Worm (Caenorhabditis elegans) whole organism, L1 larva: ENCODE results near the gene F59F5.5.

ENCODE experiments used
- C34B4.2 ChIP-seq: sonication (generic microtip); optimal IDR thresholded peaks from 2 replicates; lab custom pipeline; 2017; ENCODE audit warnings: mild to moderate bottlenecking, missing genetic modification characterization, missing compliant biosample characterization
- F16B12.6 ChIP-seq: fragments of 150-350 bp; optimal IDR thresholded peaks from 2 replicates; lab custom pipeline; 2014; ENCODE audit warnings: missing biosample characterization, missing genetic modification characterization
- aha-1 ChIP-seq: fragments of 150-350 bp; optimal IDR thresholded peaks from 2 replicates; lab custom pipeline; 2014; ENCODE audit warnings: missing biosample characterization, missing genetic modification characterization
- alr-1 ChIP-seq: fragments of 200-800 bp; sonication (Bioruptor generic); optimal IDR thresholded peaks from 2 replicates; lab custom pipeline; 2018; ENCODE audit warnings: borderline replicate concordance, mild to moderate bottlenecking, missing genetic modification characterization, missing compliant biosample characterization
- aly-2 ChIP-seq: fragments of 150-350 bp; optimal IDR thresholded peaks from 2 replicates; lab custom pipeline; 2014; ENCODE audit warnings: missing biosample characterization, missing genetic modification characterization
- ceh-8 ChIP-seq: fragments of 200-800 bp; sonication (Bioruptor generic); optimal IDR thresholded peaks from 2 replicates; lab custom pipeline; 2018; ENCODE audit warnings: mild to moderate bottlenecking, missing genetic modification characterization, moderate library complexity, missing compliant biosample characterization
- dpl-1 ChIP-seq, 3 experiments: fragments of 150-350 bp in 2 of 3; sonication (generic microtip) in 1 of 3; optimal IDR thresholded peaks; 2 replicates each; lab custom pipeline; 2014 to 2017; ENCODE audit warnings: missing biosample characterization in 3 of 3, missing genetic modification characterization in 3 of 3, missing genetic modification reagents in 3 of 3
- efl-1 ChIP-seq, 4 experiments: fragments of 150-350 bp; optimal IDR thresholded peaks in 3 of 4; peaks in 1 of 4; 1 replicate in 1 of 4; 2 replicates in 3 of 4; lab custom pipeline; 2014; ENCODE audit warnings: missing biosample characterization in 2 of 4, missing genetic modification characterization in 2 of 4, missing genetic modification reagents in 2 of 4
- efl-3 ChIP-seq: fragments of 200-800 bp; sonication (Bioruptor generic); optimal IDR thresholded peaks from 2 replicates; lab custom pipeline; 2018; ENCODE audit warnings: mild to moderate bottlenecking, missing genetic modification characterization, missing compliant biosample characterization
- egl-13 ChIP-seq: sonication (generic microtip); optimal IDR thresholded peaks from 2 replicates; lab custom pipeline; 2016; ENCODE audit warnings: missing genotype, missing genetic modification reagents, missing genetic modification characterization, missing compliant biosample characterization
- fkh-8 ChIP-seq: sonication (generic microtip); optimal IDR thresholded peaks from 2 replicates; lab custom pipeline; 2016; ENCODE audit warnings: mild to moderate bottlenecking, missing genetic modification characterization, missing compliant biosample characterization
- fos-1 ChIP-seq: fragments of 150-350 bp; optimal IDR thresholded peaks from 2 replicates; lab custom pipeline; 2014; ENCODE audit warnings: missing biosample characterization, missing genetic modification characterization
- grh-1 ChIP-seq: fragments of 200-800 bp; sonication (Bioruptor generic); IDR thresholded peaks from 2 replicates; pipeline ENCODE4 v1.3.6; 2022; ENCODE audit warnings: missing genetic modification reagents, missing genetic modification characterization, missing compliant biosample characterization
- hlh-4 ChIP-seq: sonication (generic microtip); optimal IDR thresholded peaks from 2 replicates; lab custom pipeline; 2016; ENCODE audit warnings: mild to moderate bottlenecking, missing genetic modification characterization, missing compliant biosample characterization
- isw-1 ChIP-seq: fragments of 200-800 bp; sonication (Bioruptor generic); IDR thresholded peaks from 2 replicates; pipeline ENCODE4 v1.3.6; 2022; ENCODE audit warnings: missing genetic modification characterization, missing compliant biosample characterization
- lin-39 ChIP-seq: fragments of 150-350 bp; optimal IDR thresholded peaks from 2 replicates; lab custom pipeline; 2014; ENCODE audit warnings: missing biosample characterization, missing genetic modification reagents, missing genetic modification characterization
- lir-3 ChIP-seq: sonication (generic microtip); optimal IDR thresholded peaks from 2 replicates; lab custom pipeline; 2016; ENCODE audit warnings: mild to moderate bottlenecking, missing genetic modification characterization, moderate library complexity, missing compliant biosample characterization; ENCODE audit not compliant: poor library complexity
- lsy-2 ChIP-seq, 2 experiments: fragments of 150-350 bp; optimal IDR thresholded peaks; 2 replicates each; lab custom pipeline; 2014; ENCODE audit warnings: missing biosample characterization in 2 of 2, missing genetic modification characterization in 2 of 2
- mab-9 ChIP-seq: fragments of 200-800 bp; sonication (Bioruptor generic); IDR thresholded peaks from 2 replicates; pipeline ENCODE4 v1.3.6; 2022; ENCODE audit warnings: missing genetic modification reagents, missing genetic modification characterization, missing compliant biosample characterization
- mef-2 ChIP-seq: fragments of 150-350 bp; optimal IDR thresholded peaks from 2 replicates; lab custom pipeline; 2014; ENCODE audit warnings: missing biosample characterization, missing genetic modification characterization
- mep-1 ChIP-seq: fragments of 150-350 bp; optimal IDR thresholded peaks from 2 replicates; lab custom pipeline; 2014; ENCODE audit warnings: missing biosample characterization, missing genetic modification characterization
- nhr-11 ChIP-seq: fragments of 150-350 bp; optimal IDR thresholded peaks from 2 replicates; lab custom pipeline; 2014; ENCODE audit warnings: missing biosample characterization, missing genetic modification characterization
- nhr-237 ChIP-seq: fragments of 150-350 bp; optimal IDR thresholded peaks from 2 replicates; lab custom pipeline; 2014; ENCODE audit warnings: missing biosample characterization, missing genetic modification characterization
- nhr-47 ChIP-seq: sonication (generic microtip); optimal IDR thresholded peaks from 2 replicates; lab custom pipeline; 2016; ENCODE audit warnings: mild to moderate bottlenecking, missing genetic modification characterization, moderate library complexity, missing compliant biosample characterization
- nhr-85 ChIP-seq: sonication (generic microtip); peaks from one replicate; lab custom pipeline; 2016; ENCODE audit warnings: missing genetic modification characterization, inconsistent platforms, missing compliant biosample characterization
- pqm-1 ChIP-seq: sonication (generic microtip); optimal IDR thresholded peaks from 3 replicates; lab custom pipeline; 2017; ENCODE audit warnings: missing biosample characterization, missing genetic modification characterization
- rnt-1 ChIP-seq: sonication (generic microtip); optimal IDR thresholded peaks from 2 replicates; lab custom pipeline; 2016; ENCODE audit warnings: mild to moderate bottlenecking, missing genetic modification characterization, moderate library complexity, missing compliant biosample characterization
- unc-30 ChIP-seq: sonication (generic microtip); optimal IDR thresholded peaks from 2 replicates; lab custom pipeline; 2017; ENCODE audit warnings: missing biosample characterization, missing genetic modification characterization
- unc-62 ChIP-seq: fragments of 150-350 bp; optimal IDR thresholded peaks from 2 replicates; lab custom pipeline; 2014; ENCODE audit warnings: missing biosample characterization, missing genetic modification reagents, missing genetic modification characterization
- unc-86 ChIP-seq: sonication (generic microtip); optimal IDR thresholded peaks from 2 replicates; lab custom pipeline; 2016; ENCODE audit warnings: missing genetic modification characterization, missing compliant biosample characterization
- xbp-1 ChIP-seq: sonication (generic microtip); optimal IDR thresholded peaks from 2 replicates; lab custom pipeline; 2016; ENCODE audit warnings: missing genetic modification characterization, missing compliant biosample characterization
- zag-1 ChIP-seq: fragments of 150-350 bp; optimal IDR thresholded peaks from 2 replicates; lab custom pipeline; 2014; ENCODE audit warnings: missing biosample characterization, missing genetic modification characterization

The F59F5.5 gene

DNA sequence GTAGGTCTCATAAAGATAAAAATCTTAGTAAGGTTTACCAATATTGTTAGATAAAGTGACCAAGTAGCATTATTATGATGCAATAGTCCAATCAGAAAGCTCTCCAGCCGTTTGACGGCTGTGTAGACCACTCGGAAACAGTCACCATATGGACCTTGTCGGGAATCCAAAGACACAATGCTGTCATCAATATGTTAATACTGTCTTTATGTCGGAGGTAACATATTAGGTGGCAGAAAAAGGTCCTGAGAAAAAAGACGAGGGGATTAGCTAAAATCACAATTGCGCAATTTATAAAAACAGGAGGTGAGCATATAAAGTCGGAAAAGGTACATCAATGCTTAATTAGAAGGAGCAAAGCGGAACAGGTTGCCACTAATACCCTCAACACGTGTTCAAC is 37.8 kb upstream of the F59F5.5 start:
- no peak for TF ChIP-seq efl-3 (GFP tag; lab: Kevin White, UChicago)
- TF ChIP-seq rnt-1, result no peak
- no peak for TF ChIP-seq lin-39 (tag; lab: Kevin White, UChicago)
- no peak for TF ChIP-seq F16B12.6 (tag; lab: Kevin White, UChicago)
- TF ChIP-seq nhr-85 (tag; lab: Kevin White, UChicago), result no peak
- no peak for TF ChIP-seq egl-13 (tag; lab: Kevin White, UChicago)
- TF ChIP-seq nhr-237 (tag; lab: Kevin White, UChicago), result no peak

DNA sequence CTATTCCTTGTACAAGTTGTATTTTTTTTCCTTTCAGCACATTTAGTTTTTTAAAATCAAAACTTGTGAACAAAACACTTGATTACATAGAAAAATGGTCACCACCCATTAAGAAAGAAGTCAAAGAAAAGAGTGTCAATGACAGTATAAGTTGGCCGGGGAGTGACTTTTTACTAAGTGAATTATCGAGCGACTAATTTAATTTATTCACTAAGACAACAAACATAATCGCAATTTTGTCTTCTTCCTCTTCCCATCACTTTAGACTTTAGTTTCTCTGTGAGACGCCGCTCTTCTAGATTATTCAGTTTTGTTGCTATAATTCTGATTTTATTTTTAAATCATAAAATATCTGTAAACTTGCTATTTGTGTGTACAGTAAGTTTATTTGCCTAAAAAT is 31.8 kb upstream of the F59F5.5 start:
- TF ChIP-seq nhr-11 (tag; lab: Kevin White, UChicago) (no peak), zag-1 (tag; lab: Kevin White, UChicago) (no peak), alr-1 (tag; lab: Kevin White, UChicago) (no peak), mep-1 (tag; lab: Kevin White, UChicago) (no peak), unc-86 (tag; lab: Kevin White, UChicago) (no peak), aha-1 (tag; lab: Kevin White, UChicago) (no peak), fos-1 (tag; lab: Kevin White, UChicago) (no peak), isw-1 (GFP tag; lab: Robert Waterston, UW) (no peak), mef-2 (tag; lab: Kevin White, UChicago) (no peak), ceh-8 (peak; percentile 63), nhr-85 (tag; lab: Kevin White, UChicago) (peak; percentile 64)

DNA sequence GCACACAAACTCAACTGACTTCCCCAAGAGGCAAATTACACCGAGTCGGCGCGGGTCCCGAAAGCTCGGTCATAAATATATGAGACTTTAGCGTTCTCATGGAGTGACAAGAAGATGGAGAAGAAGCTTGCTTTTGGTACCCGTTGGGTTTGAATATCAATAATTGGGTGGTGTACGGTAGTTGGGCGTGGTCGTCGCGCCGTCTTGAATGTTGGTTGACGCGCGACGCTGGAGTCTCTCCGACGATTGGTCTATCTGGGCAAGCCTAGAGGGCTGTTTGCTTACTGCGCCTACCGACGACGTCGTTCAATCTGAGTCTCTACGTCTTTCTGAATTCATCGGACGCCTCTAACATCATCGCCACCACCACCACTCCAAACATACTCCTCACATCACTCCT is 31.0 kb upstream of the F59F5.5 start:
- peak in 1 of 2 experiments; percentile 41 for TF ChIP-seq lsy-2 (tag; optimal IDR thresholded peaks at IDR 0.05; lab: Kevin White, UChicago)
- TF ChIP-seq dpl-1 (GFP tag; optimal IDR thresholded peaks at IDR 0.05; lab: Kevin White, UChicago), result no peak

DNA sequence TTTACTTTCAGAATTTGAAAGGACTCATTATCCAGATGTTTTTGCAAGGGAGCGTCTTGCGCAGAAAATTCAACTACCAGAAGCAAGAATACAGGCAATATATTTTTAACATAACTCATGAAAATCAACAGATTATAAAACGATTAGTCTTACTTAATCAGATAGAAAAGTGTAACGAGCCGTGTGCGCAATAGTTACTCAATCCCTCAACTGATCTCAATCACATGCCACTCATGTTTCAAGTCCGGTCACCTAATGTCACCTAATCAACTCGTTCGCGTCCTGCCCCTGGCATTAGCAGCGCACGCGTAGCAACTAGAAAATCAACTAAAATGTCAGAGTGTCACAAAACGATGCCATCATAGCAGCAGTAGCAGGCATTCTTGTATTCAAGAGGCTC is 29.3 kb upstream of the F59F5.5 start:
- TF ChIP-seq nhr-47, result no peak
- no peak for TF ChIP-seq aha-1 (tag; lab: Kevin White, UChicago)
- TF ChIP-seq nhr-85 (tag; lab: Kevin White, UChicago), result peak; percentile 74
- TF ChIP-seq lir-3, result no peak
- 0 out of 2 replicates have a peak, but pooled peaks have one; percentile 19 for TF ChIP-seq grh-1 (GFP tag; lab: Robert Waterston, UW)
- TF ChIP-seq dpl-1 (GFP tag; optimal IDR thresholded peaks at IDR 0.05; lab: Kevin White, UChicago), result no peak
- TF ChIP-seq unc-62 (GFP tag; lab: Kevin White, UChicago), result no peak

DNA sequence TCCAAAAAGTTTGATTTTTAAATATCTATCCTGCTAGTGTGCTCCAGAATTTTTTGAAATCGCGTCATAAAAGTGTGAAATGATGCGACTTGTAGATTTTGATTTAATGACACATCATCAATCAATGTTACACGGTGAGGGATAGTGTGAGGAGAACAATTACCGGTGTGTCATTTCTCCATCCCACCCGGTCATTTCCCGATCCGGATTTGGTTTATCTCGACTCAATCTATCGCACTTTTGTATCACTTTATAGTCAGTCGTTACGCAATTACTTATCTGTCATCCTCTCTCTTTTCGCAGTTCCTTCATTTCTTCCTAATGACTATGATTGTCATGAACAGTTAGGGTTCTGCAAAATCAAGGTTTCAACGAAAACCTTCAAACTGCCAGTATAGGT is 25.6 kb upstream of the F59F5.5 start:
- TF ChIP-seq efl-1 (optimal IDR thresholded peaks at IDR 0.05; lab: Kevin White, UChicago) (no peak), efl-1 (GFP tag; optimal IDR thresholded peaks at IDR 0.05 in 1 of 2; lab: Kevin White, UChicago) (peak in 1 of 2 experiments; percentile 71), fkh-8 (tag; lab: Kevin White, UChicago) (no peak), aha-1 (tag; lab: Kevin White, UChicago) (no peak), xbp-1 (no peak)

DNA sequence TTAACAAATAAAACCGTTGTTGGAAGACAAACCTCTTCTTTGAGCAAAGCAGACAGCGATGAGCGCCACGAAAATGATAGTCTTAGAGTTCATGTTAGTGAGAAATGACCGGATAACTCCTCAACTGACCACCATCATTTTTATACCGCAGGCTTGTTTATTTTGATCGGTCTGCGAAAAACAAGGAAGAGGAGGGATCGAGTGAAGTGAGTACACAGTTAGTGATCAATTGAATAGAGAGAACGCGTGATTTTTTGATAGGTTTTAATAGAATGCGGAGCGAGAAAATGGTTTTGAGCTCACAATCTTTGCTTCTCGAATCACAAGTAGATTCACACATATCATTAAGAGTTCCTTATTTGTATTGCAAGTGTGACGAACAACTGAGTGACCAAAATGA is 24.5 kb upstream of the F59F5.5 start, which contains the start of gene F14F3.4:
Gene F14F3.4, minus strand, starts transcription at position 101 of the 400 bp plus-strand sequence.
- TF ChIP-seq aly-2 (tag; lab: Kevin White, UChicago) (no peak), C34B4.2 (tag; lab: Kevin White, UChicago) (no peak), unc-62 (GFP tag; lab: Kevin White, UChicago) (no peak), nhr-47 (no peak), pqm-1 (tag; lab: Kevin White, UChicago) (no peak), hlh-4 (tag; lab: Kevin White, UChicago) (no peak), unc-30 (tag; lab: Kevin White, UChicago) (no peak), mab-9 (no peak), rnt-1 (no peak)
